Fruit fly (Drosophila melanogaster) whole organism, wandering third instar larva: ENCODE measurements around the gene RtcB.

Experiments used
- Abd-B ChIP-seq: fragments of >200 bp; optimal IDR thresholded peaks from 2 replicates; lab custom pipeline; 2017; ENCODE audit warnings: missing biosample characterization, missing genetic modification characterization
- CrebA ChIP-seq: fragments of 200-800 bp; sonication (Bioruptor generic); optimal IDR thresholded peaks from 2 replicates; lab custom pipeline; 2016; ENCODE audit warnings: missing biosample characterization, mild to moderate bottlenecking, missing genetic modification characterization, borderline replicate concordance
- Dfd ChIP-seq: fragments of >200 bp; optimal IDR thresholded peaks from 2 replicates; lab custom pipeline; 2017; ENCODE audit warnings: missing biosample characterization, missing genetic modification characterization
- HLH106 ChIP-seq: fragments of 200-800 bp; optimal IDR thresholded peaks from 3 replicates; lab custom pipeline; 2019; ENCODE audit warnings: missing biosample characterization, mild to moderate bottlenecking, missing genetic modification characterization, moderate library complexity
- N ChIP-seq: fragments of >200 bp; optimal IDR thresholded peaks from 2 replicates; lab custom pipeline; 2018; ENCODE audit warnings: missing biosample characterization, missing external identifiers, missing genetic modification characterization
- OdsH ChIP-seq: fragments of 200-800 bp; sonication (Bioruptor generic); optimal IDR thresholded peaks from 2 replicates; lab custom pipeline; 2016; ENCODE audit warnings: missing biosample characterization, mild to moderate bottlenecking, missing genetic modification characterization
- dmrt93B ChIP-seq: fragments of 200-800 bp; sonication (Bioruptor generic); optimal IDR thresholded peaks from 2 replicates; lab custom pipeline; 2018; ENCODE audit warnings: missing biosample characterization, mild to moderate bottlenecking, missing genetic modification characterization
- dsf ChIP-seq: sonication (Bioruptor generic); optimal IDR thresholded peaks from 2 replicates; lab custom pipeline; 2016; ENCODE audit warnings: missing biosample characterization, missing genetic modification characterization, borderline replicate concordance
- fru ChIP-seq: fragments of 200-800 bp; sonication (Bioruptor generic); optimal IDR thresholded peaks from 3 replicates; lab custom pipeline; 2016; ENCODE audit warnings: missing biosample characterization, mild to moderate bottlenecking, missing genetic modification characterization
- h ChIP-seq: fragments of 200-800 bp; sonication (Bioruptor generic); optimal IDR thresholded peaks from 3 replicates; lab custom pipeline; 2016; ENCODE audit warnings: missing biosample characterization, mild to moderate bottlenecking, missing genetic modification characterization
- pan ChIP-seq: fragments of >200 bp; optimal IDR thresholded peaks from 2 replicates; lab custom pipeline; 2017
- psq ChIP-seq: fragments of 200-800 bp; sonication (Bioruptor generic); optimal IDR thresholded peaks from 3 replicates; lab custom pipeline; 2017; ENCODE audit warnings: missing biosample characterization, mild to moderate bottlenecking, missing genetic modification characterization, moderate library complexity
- woc ChIP-seq: sonication (Bioruptor generic); optimal IDR thresholded peaks from 2 replicates; lab custom pipeline; 2016; ENCODE audit warnings: missing biosample characterization, mild to moderate bottlenecking, missing genetic modification characterization

DNA sequence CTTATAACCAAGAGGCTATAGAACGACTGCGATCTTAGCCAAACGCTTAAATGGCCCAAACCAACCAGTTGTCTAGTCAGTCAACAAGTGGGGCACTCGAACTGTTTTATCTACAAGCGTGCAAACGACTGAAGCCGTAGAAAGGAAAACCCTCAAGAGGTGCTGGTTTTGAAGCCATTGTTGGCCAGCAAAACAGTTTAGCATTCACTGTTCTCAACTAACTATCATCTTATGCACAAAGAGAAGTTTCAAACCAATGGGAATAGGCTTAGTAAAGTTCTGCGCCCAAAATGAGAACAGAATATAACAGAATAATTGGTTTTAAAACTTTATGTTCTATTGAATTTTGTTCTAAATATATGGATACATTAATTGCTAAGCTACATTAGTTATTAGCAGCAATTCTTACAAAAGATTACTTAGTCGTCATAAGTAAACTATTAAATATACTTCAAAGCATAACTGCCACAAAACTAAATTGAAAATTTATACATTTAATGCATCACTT is 36.7 kb upstream of the RtcB start, which contains the start of gene CG31798:
- no peak for TF ChIP-seq woc (GFP tag; lab: Kevin White, UChicago)
- no peak for TF ChIP-seq N (GFP tag; lab: Kevin White, UChicago)
- TF ChIP-seq Dfd: no peak
- TF ChIP-seq HLH106: no peak
- TF ChIP-seq OdsH (GFP tag; lab: Kevin White, UChicago): no peak
- no peak for TF ChIP-seq psq (GFP tag; lab: Kevin White, UChicago)
- TF ChIP-seq dmrt93B: no peak
- TF ChIP-seq h (GFP tag; lab: Kevin White, UChicago): no peak
- TF ChIP-seq Abd-B: no peak
- no peak for TF ChIP-seq fru (GFP tag; lab: Kevin White, UChicago)
- TF ChIP-seq dsf (GFP tag; lab: Kevin White, UChicago): no peak
- TF ChIP-seq pan (lab: Kevin White, UChicago): no peak
- no peak for TF ChIP-seq CrebA (GFP tag; lab: Kevin White, UChicago)
